Fruit fly (Drosophila melanogaster) whole organism: ENCODE results near the gene CG42816.

Experiments
- CG8478 ChIP-seq: fragments of >200 bp; optimal IDR thresholded peaks from 2 replicates; lab custom pipeline; 2018; ENCODE audit warnings: inconsistent platforms
- Dll ChIP-seq: fragments of >200 bp; optimal IDR thresholded peaks from 2 replicates; lab custom pipeline; 2017
- pan ChIP-seq: fragments of >200 bp; optimal IDR thresholded peaks from 2 replicates; lab custom pipeline; 2017
- psq ChIP-seq: fragments of >200 bp; optimal IDR thresholded peaks from 2 replicates; lab custom pipeline; 2017
- usp ChIP-seq: fragments of >200 bp; optimal IDR thresholded peaks from 2 replicates; lab custom pipeline; 2017; ENCODE audit warnings: missing biosample characterization, missing genetic modification characterization, mixed read lengths

- TF ChIP-seq pan = no peak
- no peak for TF ChIP-seq usp (GFP tag; lab: Kevin White, UChicago)
- TF ChIP-seq CG8478 = no peak
- TF ChIP-seq Dll (lab: Kevin White, UChicago) = no peak
- TF ChIP-seq psq (lab: Kevin White, UChicago) = no peak
Observed at dm6 chr3L:17817821-17818220, 20.4 kb upstream of the CG42816 start, which contains the start of gene Ir75a.
